Worm (Caenorhabditis elegans): ENCODE data around the gene F35C5.12.

F35C5.12 gene

ce11 chrII:12914514-12915075 is at the start of gene F35C5.12:
F35C5.12 (minus strand) TSS chrII:12914564.
- peak; percentile 8 for TF ChIP-seq elt-2 (tag; optimal IDR thresholded peaks at IDR 0.05)
- no peak for TF ChIP-seq unc-62 (GFP tag; optimal IDR thresholded peaks at IDR 0.05)
- TF ChIP-seq nfya-1 (tag; optimal IDR thresholded peaks at IDR 0.05; ENCODE audit: insufficient read depth): peak; percentile 39
- TF ChIP-seq lsy-12 (tag; optimal IDR thresholded peaks at IDR 0.05): peak; percentile 23
- peak; percentile 6 for TF ChIP-seq lin-15B (tag; optimal IDR thresholded peaks at IDR 0.05)
- TF ChIP-seq pha-4 (tag; optimal IDR thresholded peaks at IDR 0.05): peak; percentile 48
- TF ChIP-seq skn-1 (tag; optimal IDR thresholded peaks at IDR 0.05): peak; percentile 66
- peak; percentile 67 for TF ChIP-seq nhr-23 (tag; optimal IDR thresholded peaks at IDR 0.05)
- no peak for TF ChIP-seq zag-1 (tag; optimal IDR thresholded peaks at IDR 0.05)

ce11 chrII:12961743-12962142 is 47.4 kb upstream of the F35C5.12 start:
- TF ChIP-seq elt-2 (tag; optimal IDR thresholded peaks at IDR 0.05) (no peak), nhr-76 (tag; optimal IDR thresholded peaks at IDR 0.05) (no peak), ceh-82 (tag; optimal IDR thresholded peaks at IDR 0.05) (no peak), egl-5 (tag; optimal IDR thresholded peaks at IDR 0.05) (no peak), R02D3.7 (tag; optimal IDR thresholded peaks at IDR 0.05) (no peak), nhr-23 (tag; optimal IDR thresholded peaks at IDR 0.05) (no peak), nhr-11 (tag; optimal IDR thresholded peaks at IDR 0.05) (no peak), lin-15B (tag; optimal IDR thresholded peaks at IDR 0.05) (no peak), ceh-16 (tag; optimal IDR thresholded peaks at IDR 0.05) (no peak), unc-39 (tag; optimal IDR thresholded peaks at IDR 0.05) (no peak), nhr-43 (tag; optimal IDR thresholded peaks at IDR 0.05; ENCODE audit: poor library complexity, severe bottlenecking) (no peak), elt-1 (tag; optimal IDR thresholded peaks at IDR 0.05) (no peak), nhr-67 (tag; optimal IDR thresholded peaks at IDR 0.05) (no peak), elt-3 (tag; optimal IDR thresholded peaks at IDR 0.05) (no peak)

ce11 chrII:12961293-12961692 is 46.9 kb upstream of the F35C5.12 start:
- no peak for TF ChIP-seq elt-2 (tag; optimal IDR thresholded peaks at IDR 0.05)
- peak; percentile 58 for TF ChIP-seq nhr-25 (tag; optimal IDR thresholded peaks at IDR 0.05)
- TF ChIP-seq nhr-237 (tag; optimal IDR thresholded peaks at IDR 0.05): no peak
- TF ChIP-seq elt-1 (tag; optimal IDR thresholded peaks at IDR 0.05): no peak
- TF ChIP-seq nhr-76 (tag; optimal IDR thresholded peaks at IDR 0.05): no peak
- no peak for TF ChIP-seq ZK546.5 (tag; optimal IDR thresholded peaks at IDR 0.05)
- TF ChIP-seq nhr-77 (tag; optimal IDR thresholded peaks at IDR 0.05): no peak
- TF ChIP-seq nhr-23 (tag; optimal IDR thresholded peaks at IDR 0.05): peak; percentile 4
- TF ChIP-seq ceh-16 (tag; optimal IDR thresholded peaks at IDR 0.05): no peak
- no peak for TF ChIP-seq daf-12 (tag; optimal IDR thresholded peaks at IDR 0.05)
- TF ChIP-seq egl-27 (tag; optimal IDR thresholded peaks at IDR 0.05): no peak
- TF ChIP-seq nhr-43 (tag; optimal IDR thresholded peaks at IDR 0.05; ENCODE audit: poor library complexity, severe bottlenecking): peak; percentile 56
- TF ChIP-seq ztf-11 (tag; optimal IDR thresholded peaks at IDR 0.05): no peak

- TF ChIP-seq ama-1 (optimal IDR thresholded peaks at IDR 0.05) (peak; percentile 31), hmg-11 (tag; optimal IDR thresholded peaks at IDR 0.05) (no peak), ceh-9 (tag; optimal IDR thresholded peaks at IDR 0.05) (no peak), nhr-23 (tag; optimal IDR thresholded peaks at IDR 0.05) (peak; percentile 39), nhr-11 (tag; optimal IDR thresholded peaks at IDR 0.05) (no peak), aly-2 (tag; optimal IDR thresholded peaks at IDR 0.05) (no peak), ceh-28 (tag; optimal IDR thresholded peaks at IDR 0.05) (no peak), skn-1 (tag; optimal IDR thresholded peaks at IDR 0.05) (no peak)
Observed at ce11 chrII:12960206-12960605, 45.8 kb upstream of the F35C5.12 start.

ce11 chrII:12954670-12955069 is 40.3 kb upstream of the F35C5.12 start, which contains the start of the genes Y38F1A.1 and Y38F1A.2:
Y38F1A.1 (minus strand) TSS chrII:12954770.
Y38F1A.2 (plus strand) TSS chrII:12954958.
- TF ChIP-seq hmg-11 (tag; optimal IDR thresholded peaks at IDR 0.05): no peak
- no peak for TF ChIP-seq ztf-11 (tag; optimal IDR thresholded peaks at IDR 0.05)
- no peak for TF ChIP-seq mml-1 (tag; optimal IDR thresholded peaks at IDR 0.05)
- TF ChIP-seq nfya-1 (tag; optimal IDR thresholded peaks at IDR 0.05; ENCODE audit: insufficient read depth): no peak
- TF ChIP-seq ceh-9 (tag; optimal IDR thresholded peaks at IDR 0.05): no peak
- TF ChIP-seq nhr-23 (tag; optimal IDR thresholded peaks at IDR 0.05): no peak
- TF ChIP-seq ztf-4 (tag; optimal IDR thresholded peaks at IDR 0.05): no peak
- no peak for TF ChIP-seq fkh-10 (GFP tag; optimal IDR thresholded peaks at IDR 0.05)
- no peak for TF ChIP-seq elt-1 (tag; optimal IDR thresholded peaks at IDR 0.05)
- no peak for TF ChIP-seq aly-2 (tag; optimal IDR thresholded peaks at IDR 0.05)
- TF ChIP-seq lin-39 (tag; optimal IDR thresholded peaks at IDR 0.05): no peak
- TF ChIP-seq mdl-1 (tag; optimal IDR thresholded peaks at IDR 0.05): no peak
